Worm (Caenorhabditis elegans) whole organism, L3 larva: Measurements from ENCODE around the gene B0416.4.

Experiments
- R02D3.7 ChIP-seq: fragments of 150-350 bp; optimal IDR thresholded peaks from 2 replicates; lab custom pipeline; 2014; ENCODE audit warnings: missing biosample characterization, missing genetic modification characterization
- aly-2 ChIP-seq: fragments of 150-350 bp; optimal IDR thresholded peaks from 2 replicates; lab custom pipeline; 2014; ENCODE audit warnings: missing biosample characterization, missing genetic modification characterization
- ceh-16 ChIP-seq: sonication (generic microtip); optimal IDR thresholded peaks from 2 replicates; lab custom pipeline; 2017; ENCODE audit warnings: missing biosample characterization, missing genetic modification characterization
- ceh-28 ChIP-seq: fragments of 150-350 bp; optimal IDR thresholded peaks from 2 replicates; lab custom pipeline; 2014; ENCODE audit warnings: missing biosample characterization, missing genetic modification reagents, missing genetic modification characterization
- ceh-82 ChIP-seq: fragments of 150-350 bp; optimal IDR thresholded peaks from 2 replicates; lab custom pipeline; 2014; ENCODE audit warnings: missing biosample characterization, missing genetic modification characterization
- daf-12 ChIP-seq: fragments of 150-350 bp; optimal IDR thresholded peaks from 2 replicates; lab custom pipeline; 2014; ENCODE audit warnings: missing biosample characterization, missing genetic modification reagents, missing genetic modification characterization
- elt-1 ChIP-seq: fragments of 150-350 bp; optimal IDR thresholded peaks from 2 replicates; lab custom pipeline; 2014; ENCODE audit warnings: missing biosample characterization, missing genetic modification characterization
- elt-2 ChIP-seq: sonication (generic microtip); optimal IDR thresholded peaks from 2 replicates; lab custom pipeline; 2016; ENCODE audit warnings: missing genetic modification reagents, mild to moderate bottlenecking, missing genetic modification characterization, missing compliant biosample characterization
- elt-3 ChIP-seq, 3 experiments: fragments of 150-350 bp in 1 of 3; sonication (generic microtip) in 2 of 3; optimal IDR thresholded peaks; 2 replicates in 2 of 3; 4 replicates in 1 of 3; lab custom pipeline; 2014 to 2017; ENCODE audit warnings: missing biosample characterization in 3 of 3, missing genetic modification characterization in 3 of 3
- eor-1 ChIP-seq, 2 experiments: fragments of 150-350 bp; optimal IDR thresholded peaks; 2 replicates each; lab custom pipeline; 2014 to 2018; ENCODE audit warnings: missing biosample characterization in 2 of 2, missing genetic modification characterization in 2 of 2
- fkh-10 ChIP-seq: sonication (generic microtip); optimal IDR thresholded peaks from 2 replicates; lab custom pipeline; 2017; ENCODE audit warnings: missing biosample characterization, missing genetic modification reagents, missing genetic modification characterization
- fkh-2 ChIP-seq: fragments of 150-350 bp; optimal IDR thresholded peaks from 2 replicates; lab custom pipeline; 2014; ENCODE audit warnings: missing biosample characterization, missing genetic modification reagents, missing genetic modification characterization
- fos-1 ChIP-seq: fragments of 150-350 bp; optimal IDR thresholded peaks from 2 replicates; lab custom pipeline; 2014; ENCODE audit warnings: missing biosample characterization, missing genetic modification characterization
- hmg-11 ChIP-seq: sonication (generic microtip); optimal IDR thresholded peaks from 2 replicates; lab custom pipeline; 2016; ENCODE audit warnings: missing genetic modification characterization, missing compliant biosample characterization
- jun-1 ChIP-seq: fragments of 150-350 bp; optimal IDR thresholded peaks from 2 replicates; lab custom pipeline; 2014; ENCODE audit warnings: missing biosample characterization, missing genetic modification reagents, missing genetic modification characterization
- mdl-1 ChIP-seq: fragments of 150-350 bp; optimal IDR thresholded peaks from 2 replicates; lab custom pipeline; 2014; ENCODE audit warnings: missing biosample characterization, missing genetic modification characterization
- mml-1 ChIP-seq: fragments of 150-350 bp; sonication (generic microtip); optimal IDR thresholded peaks from 3 replicates; lab custom pipeline; 2014; ENCODE audit warnings: missing biosample characterization, missing genetic modification characterization
- nfya-1 ChIP-seq: sonication (generic microtip); optimal IDR thresholded peaks from 2 replicates; lab custom pipeline; 2017; ENCODE audit warnings: missing genetic modification characterization, mild to moderate bottlenecking, missing compliant biosample characterization, antibody characterized with exemption, moderate library complexity; ENCODE audit not compliant: insufficient read depth
- nhr-12 ChIP-seq: fragments of 150-350 bp; optimal IDR thresholded peaks from 2 replicates; lab custom pipeline; 2014; ENCODE audit warnings: missing biosample characterization, missing genetic modification characterization
- nhr-23 ChIP-seq: fragments of 150-350 bp; optimal IDR thresholded peaks from 2 replicates; lab custom pipeline; 2014; ENCODE audit warnings: missing biosample characterization, missing genetic modification reagents, missing genetic modification characterization
- nhr-237 ChIP-seq: fragments of 150-350 bp; optimal IDR thresholded peaks from 2 replicates; lab custom pipeline; 2014; ENCODE audit warnings: missing biosample characterization, missing genetic modification characterization
- nhr-25 ChIP-seq: sonication (generic microtip); optimal IDR thresholded peaks from 2 replicates; lab custom pipeline; 2017; ENCODE audit warnings: missing biosample characterization, missing genetic modification characterization
- nhr-28 ChIP-seq: fragments of 150-350 bp; optimal IDR thresholded peaks from 2 replicates; lab custom pipeline; 2014; ENCODE audit warnings: missing biosample characterization, missing genetic modification characterization
- nhr-43 ChIP-seq: sonication (generic microtip); optimal IDR thresholded peaks from 2 replicates; lab custom pipeline; 2016; ENCODE audit warnings: mild to moderate bottlenecking, missing genetic modification characterization, missing compliant biosample characterization; ENCODE audit not compliant: poor library complexity, severe bottlenecking
- nhr-67 ChIP-seq: fragments of 150-350 bp; optimal IDR thresholded peaks from 2 replicates; lab custom pipeline; 2014; ENCODE audit warnings: missing biosample characterization, missing genetic modification characterization
- nhr-76 ChIP-seq: fragments of 150-350 bp; sonication (generic microtip); optimal IDR thresholded peaks from 5 replicates; lab custom pipeline; 2014; ENCODE audit warnings: missing biosample characterization, missing genetic modification characterization
- nhr-77 ChIP-seq: fragments of 150-350 bp; optimal IDR thresholded peaks from 2 replicates; lab custom pipeline; 2014; ENCODE audit warnings: missing biosample characterization, missing genetic modification characterization
- pqm-1 ChIP-seq: fragments of 150-350 bp; optimal IDR thresholded peaks from 2 replicates; lab custom pipeline; 2017; ENCODE audit warnings: missing biosample characterization, missing genetic modification characterization, inconsistent platforms
- sea-2 ChIP-seq: fragments of 150-350 bp; sonication (generic microtip); optimal IDR thresholded peaks from 4 replicates; lab custom pipeline; 2014; ENCODE audit warnings: missing biosample characterization, missing genetic modification reagents, missing genetic modification characterization
- skn-1 ChIP-seq: fragments of 150-350 bp; optimal IDR thresholded peaks from 2 replicates; lab custom pipeline; 2014; ENCODE audit warnings: missing biosample characterization, missing genetic modification characterization
- snpc-4 ChIP-seq: fragments of 150-350 bp; optimal IDR thresholded peaks from 2 replicates; lab custom pipeline; 2014; ENCODE audit warnings: missing biosample characterization, missing genetic modification characterization
- tbx-2 ChIP-seq: sonication (generic microtip); optimal IDR thresholded peaks from 2 replicates; lab custom pipeline; 2016; ENCODE audit warnings: mild to moderate bottlenecking, missing genetic modification characterization, missing compliant biosample characterization
- unc-39 ChIP-seq: sonication (generic microtip); optimal IDR thresholded peaks from 4 replicates; lab custom pipeline; 2017; ENCODE audit warnings: missing biosample characterization, missing genetic modification characterization
- zag-1 ChIP-seq: fragments of 150-350 bp; optimal IDR thresholded peaks from 2 replicates; lab custom pipeline; 2014; ENCODE audit warnings: missing biosample characterization, missing genetic modification characterization
- ztf-4 ChIP-seq: fragments of 150-350 bp; optimal IDR thresholded peaks from 2 replicates; lab custom pipeline; 2014; ENCODE audit warnings: missing biosample characterization, missing genetic modification characterization

Gene B0416.4

ce11 chrX:9234518-9234917 is 44.2 kb upstream of the B0416.4 start, which contains the start of gene col-175:
Gene col-175, minus strand, starts transcription at chrX:9234618.
- no peak for TF ChIP-seq skn-1 (tag; lab: Kevin White, UChicago)
- TF ChIP-seq nhr-25, result no peak
- TF ChIP-seq nhr-43 (tag; lab: Kevin White, UChicago), result no peak
- no peak for TF ChIP-seq ceh-82 (tag; lab: Kevin White, UChicago)
- no peak for TF ChIP-seq nhr-76 (tag; lab: Kevin White, UChicago)
- no peak for TF ChIP-seq unc-39 (tag; lab: Kevin White, UChicago)
- no peak for TF ChIP-seq eor-1 (tag; optimal IDR thresholded peaks at IDR 0.05; lab: Kevin White, UChicago)
- no peak for TF ChIP-seq pqm-1
- TF ChIP-seq nhr-237, result no peak
- TF ChIP-seq zag-1 (tag; lab: Kevin White, UChicago), result no peak
- TF ChIP-seq jun-1 (tag; lab: Kevin White, UChicago), result no peak
- no peak for TF ChIP-seq ceh-16
- no peak for TF ChIP-seq fos-1 (tag; lab: Kevin White, UChicago)
- no peak for TF ChIP-seq nhr-28 (tag; lab: Kevin White, UChicago)
- TF ChIP-seq, all 47 proteins: peak for 0

ce11 chrX:9237708-9238107 is 41.0 kb upstream of the B0416.4 start:
- peak; percentile 66 for TF ChIP-seq nhr-43 (tag; lab: Kevin White, UChicago)
- TF ChIP-seq ztf-4 (tag; lab: Kevin White, UChicago), result no peak

- peak; percentile 2 for TF ChIP-seq tbx-2
- peak; percentile 45 for TF ChIP-seq nhr-43 (tag; lab: Kevin White, UChicago)
- TF ChIP-seq aly-2 (tag; lab: Kevin White, UChicago), result no peak
Measured at ce11 chrX:9238692-9239091, 40.1 kb upstream of the B0416.4 start.

- TF ChIP-seq ceh-16 (no peak), elt-2 (tag; lab: Kevin White, UChicago) (no peak), nhr-12 (tag; lab: Kevin White, UChicago) (no peak), elt-3 (tag; optimal IDR thresholded peaks at IDR 0.05; lab: Kevin White, UChicago) (no peak), jun-1 (tag; lab: Kevin White, UChicago) (no peak), ceh-28 (tag; lab: Kevin White, UChicago) (no peak), nhr-67 (tag; lab: Kevin White, UChicago) (no peak), daf-12 (tag; lab: Kevin White, UChicago) (no peak), fkh-2 (tag; lab: Kevin White, UChicago) (no peak), eor-1 (tag; optimal IDR thresholded peaks at IDR 0.05; lab: Kevin White, UChicago) (no peak), nhr-77 (tag; lab: Kevin White, UChicago) (no peak)
Measured at ce11 chrX:9242123-9242522, 36.6 kb upstream of the B0416.4 start, which contains the start of gene lgc-4. Gene lgc-4, minus strand, starts transcription at chrX:9242223.

ce11 chrX:9243257-9243656 is 35.5 kb upstream of the B0416.4 start, which contains the start of gene gpa-12:
Gene gpa-12, plus strand, starts transcription at chrX:9243557.
- no peak for TF ChIP-seq nfya-1 (tag; lab: Kevin White, UChicago)
- TF ChIP-seq elt-2 (tag; lab: Kevin White, UChicago), result no peak
- no peak for TF ChIP-seq sea-2 (GFP tag; lab: Kevin White, UChicago)
- TF ChIP-seq elt-1 (tag; lab: Kevin White, UChicago), result no peak
- TF ChIP-seq fkh-10 (GFP tag; lab: Kevin White, UChicago), result no peak
- no peak for TF ChIP-seq nhr-25
- TF ChIP-seq ceh-28 (tag; lab: Kevin White, UChicago), result no peak
- no peak for TF ChIP-seq nhr-28 (tag; lab: Kevin White, UChicago)
- no peak for TF ChIP-seq nhr-23 (tag; lab: Kevin White, UChicago)
- TF ChIP-seq mml-1, result no peak
- TF ChIP-seq fkh-2 (tag; lab: Kevin White, UChicago), result no peak
- no peak for TF ChIP-seq pqm-1
- no peak for TF ChIP-seq mdl-1 (tag; lab: Kevin White, UChicago)
- no peak for TF ChIP-seq hmg-11 (tag; lab: Kevin White, UChicago)
- TF ChIP-seq unc-39 (tag; lab: Kevin White, UChicago), result no peak
- no peak for TF ChIP-seq snpc-4 (tag; lab: Kevin White, UChicago)
- TF ChIP-seq R02D3.7 (tag; lab: Kevin White, UChicago), result no peak
- no peak for TF ChIP-seq ceh-16
